Fruit fly (Drosophila melanogaster) whole organism, embryonic: ENCODE data around the gene CG43998.

Source experiments
- CG11456 ChIP-seq: fragments of 200-800 bp; sonication (Bioruptor generic); IDR thresholded peaks from 3 replicates; pipeline ENCODE4 v1.3.6; 2022; ENCODE audit warnings: missing biosample characterization, missing genetic modification characterization
- CG11695 ChIP-seq: fragments of 200-800 bp; sonication (Bioruptor generic); IDR thresholded peaks from 3 replicates; pipeline ENCODE4 v1.3.6; 2022; ENCODE audit warnings: missing biosample characterization, missing genetic modification characterization
- CG11696 ChIP-seq: fragments of 200-800 bp; sonication (Bioruptor generic); IDR thresholded peaks from 2 replicates; pipeline ENCODE4 v1.3.6; 2022; ENCODE audit warnings: missing biosample characterization, missing genetic modification characterization
- CG12155 ChIP-seq: fragments of 200-800 bp; sonication (Bioruptor generic); optimal IDR thresholded peaks from 3 replicates; lab custom pipeline; 2016; ENCODE audit warnings: missing biosample characterization, missing genetic modification characterization
- CG13894 ChIP-seq: fragments of 200-800 bp; sonication (Bioruptor generic); optimal IDR thresholded peaks from 3 replicates; lab custom pipeline; 2018; ENCODE audit warnings: missing biosample characterization, mild to moderate bottlenecking, missing genetic modification characterization, moderate library complexity
- CG14441 ChIP-seq: fragments of 200-800 bp; sonication (Bioruptor generic); IDR thresholded peaks from 2 replicates; pipeline ENCODE4 v1.3.6; 2022; ENCODE audit warnings: missing biosample characterization, missing genetic modification characterization
- CG15269 ChIP-seq: fragments of 200-800 bp; sonication (Bioruptor generic); optimal IDR thresholded peaks from 2 replicates; lab custom pipeline; 2018; ENCODE audit warnings: missing biosample characterization, mild to moderate bottlenecking, missing genetic modification characterization, moderate library complexity
- CG17361 ChIP-seq: fragments of 200-800 bp; sonication (Bioruptor generic); IDR thresholded peaks from 3 replicates; pipeline ENCODE4 v1.3.6; 2022; ENCODE audit warnings: missing biosample characterization, missing genetic modification characterization
- CG18262 ChIP-seq: fragments of 200-800 bp; optimal IDR thresholded peaks from 3 replicates; lab custom pipeline; 2019; ENCODE audit warnings: missing biosample characterization, mild to moderate bottlenecking, missing genetic modification characterization, moderate library complexity
- CG18599 ChIP-seq: fragments of 200-800 bp; sonication (Bioruptor generic); optimal IDR thresholded peaks from 3 replicates; lab custom pipeline; 2017; ENCODE audit warnings: missing biosample characterization, missing genetic modification characterization, mild to moderate bottlenecking, moderate library complexity, missing genetic modification reagents
- CG2120 ChIP-seq: fragments of 200-800 bp; sonication (Bioruptor generic); optimal IDR thresholded peaks from 3 replicates; lab custom pipeline; 2016; ENCODE audit warnings: missing biosample characterization, missing genetic modification characterization
- CG31388 ChIP-seq: fragments of 200-800 bp; sonication (Bioruptor generic); optimal IDR thresholded peaks from 2 replicates; lab custom pipeline; 2016; ENCODE audit warnings: missing biosample characterization, missing genetic modification characterization
- CG32767 ChIP-seq: fragments of 200-800 bp; sonication (Bioruptor generic); IDR thresholded peaks from 2 replicates; pipeline ENCODE4 v1.3.6; 2022; ENCODE audit warnings: missing biosample characterization, missing genetic modification characterization
- CG3281 ChIP-seq: fragments of 200-800 bp; sonication (Bioruptor generic); optimal IDR thresholded peaks from 3 replicates; lab custom pipeline; 2017; ENCODE audit warnings: missing biosample characterization, mild to moderate bottlenecking, missing genetic modification characterization
- CG34376 ChIP-seq: fragments of 200-800 bp; sonication (Bioruptor generic); optimal IDR thresholded peaks from 2 replicates; lab custom pipeline; 2018; ENCODE audit warnings: missing biosample characterization, mild to moderate bottlenecking, missing genetic modification characterization
- CG6689 ChIP-seq: fragments of 200-800 bp; sonication (Bioruptor generic); IDR thresholded peaks from 2 replicates; pipeline ENCODE4 v1.3.6; 2022; ENCODE audit warnings: missing biosample characterization, missing genetic modification characterization
- CG6813 ChIP-seq: fragments of 200-800 bp; sonication (Bioruptor generic); optimal IDR thresholded peaks from 2 replicates; lab custom pipeline; 2017; ENCODE audit warnings: missing biosample characterization, missing genetic modification characterization, mild to moderate bottlenecking, moderate library complexity, missing genetic modification reagents
- CG7745 ChIP-seq: fragments of 200-800 bp; sonication (Bioruptor generic); optimal IDR thresholded peaks from 2 replicates; lab custom pipeline; 2018; ENCODE audit warnings: missing biosample characterization, mild to moderate bottlenecking, missing genetic modification characterization, moderate library complexity
- CG8089 ChIP-seq: fragments of 200-800 bp; sonication (Bioruptor generic); optimal IDR thresholded peaks from 3 replicates; lab custom pipeline; 2016; ENCODE audit warnings: missing biosample characterization, missing genetic modification characterization
- CG8388 ChIP-seq: fragments of 200-800 bp; sonication (Bioruptor generic); optimal IDR thresholded peaks from 2 replicates; lab custom pipeline; 2019; ENCODE audit warnings: missing biosample characterization, mild to moderate bottlenecking, missing genetic modification characterization, moderate library complexity
- CG9609 ChIP-seq: fragments of 200-800 bp; sonication (Bioruptor generic); optimal IDR thresholded peaks from 3 replicates; lab custom pipeline; 2016; ENCODE audit warnings: missing biosample characterization, missing genetic modification characterization
- CG9876 ChIP-seq: fragments of 200-800 bp; sonication (Bioruptor generic); optimal IDR thresholded peaks from 2 replicates; lab custom pipeline; 2016; ENCODE audit warnings: missing biosample characterization, missing genetic modification characterization
- Dek ChIP-seq: fragments of 200-800 bp; sonication (Bioruptor generic); optimal IDR thresholded peaks from 3 replicates; lab custom pipeline; 2019; ENCODE audit warnings: missing biosample characterization, mild to moderate bottlenecking, missing genetic modification characterization, moderate library complexity
- GATAe ChIP-seq: fragments of 200-800 bp; sonication (Bioruptor generic); conservative IDR thresholded peaks from 2 replicates; pipeline ENCODE4 v1.3.6; 2022; ENCODE audit warnings: missing biosample characterization, missing genetic modification characterization
- HLHmδ ChIP-seq: fragments of 200-800 bp; sonication (Bioruptor generic); optimal IDR thresholded peaks from 2 replicates; lab custom pipeline; 2018; ENCODE audit warnings: missing biosample characterization, mild to moderate bottlenecking, missing genetic modification characterization, moderate library complexity
- Hr3 ChIP-seq: fragments of 200-800 bp; sonication (Bioruptor generic); optimal IDR thresholded peaks from 3 replicates; lab custom pipeline; 2016; ENCODE audit warnings: missing biosample characterization, missing genetic modification characterization
- Hr51 ChIP-seq, 2 experiments: fragments of 200-800 bp; sonication (Bioruptor generic); optimal IDR thresholded peaks; 2 replicates in 1 of 2; 3 replicates in 1 of 2; lab custom pipeline; 2016 to 2018; ENCODE audit warnings: missing biosample characterization in 2 of 2, missing genetic modification characterization in 2 of 2, mild to moderate bottlenecking in 1 of 2, moderate library complexity in 1 of 2
- NC2β ChIP-seq: fragments of 200-800 bp; sonication (Bioruptor generic); optimal IDR thresholded peaks from 2 replicates; lab custom pipeline; 2016; ENCODE audit warnings: missing biosample characterization, missing genetic modification characterization
- Nf-YC ChIP-seq: fragments of 200-800 bp; optimal IDR thresholded peaks from 3 replicates; lab custom pipeline; 2019; ENCODE audit warnings: missing biosample characterization, mild to moderate bottlenecking, missing genetic modification characterization, moderate library complexity
- Opbp ChIP-seq: fragments of 200-800 bp; sonication (Bioruptor generic); IDR thresholded peaks from 3 replicates; pipeline ENCODE4 v1.3.6; 2022; ENCODE audit warnings: missing biosample characterization, missing genetic modification characterization; ENCODE audit not compliant: partially characterized antibody
- PHDP ChIP-seq: fragments of 200-800 bp; sonication (Bioruptor generic); optimal IDR thresholded peaks from 3 replicates; lab custom pipeline; 2018; ENCODE audit warnings: missing biosample characterization, mild to moderate bottlenecking, missing genetic modification characterization, moderate library complexity
- Sox102F ChIP-seq: fragments of 200-800 bp; sonication (Bioruptor generic); optimal IDR thresholded peaks from 2 replicates; lab custom pipeline; 2018; ENCODE audit warnings: missing biosample characterization, mild to moderate bottlenecking, missing genetic modification characterization, moderate library complexity
- ap ChIP-seq: fragments of 200-800 bp; sonication (Bioruptor generic); IDR thresholded peaks from 2 replicates; pipeline ENCODE4 v1.3.6; 2022; ENCODE audit warnings: missing biosample characterization, missing genetic modification characterization
- ara ChIP-seq: fragments of 200-800 bp; sonication (Bioruptor generic); IDR thresholded peaks from 2 replicates; pipeline ENCODE4 v1.3.6; 2022; ENCODE audit warnings: missing biosample characterization, missing genetic modification characterization
- ash1 ChIP-seq: fragments of 200-800 bp; sonication (Bioruptor generic); optimal IDR thresholded peaks from 2 replicates; lab custom pipeline; 2018; ENCODE audit warnings: missing biosample characterization, mild to moderate bottlenecking, missing genetic modification characterization
- bcd ChIP-seq: fragments of 200-800 bp; sonication (Bioruptor generic); optimal IDR thresholded peaks from 2 replicates; lab custom pipeline; 2017; ENCODE audit warnings: missing biosample characterization, mild to moderate bottlenecking, missing genetic modification characterization
- bsh ChIP-seq, 2 experiments: fragments of 200-800 bp; sonication (Bioruptor generic); optimal IDR thresholded peaks; 2 replicates each; lab custom pipeline; 2017 to 2018; ENCODE audit warnings: mild to moderate bottlenecking in 2 of 2, missing biosample characterization in 2 of 2, missing genetic modification characterization in 2 of 2, moderate library complexity in 1 of 2
- crp ChIP-seq, 2 experiments: fragments of 200-800 bp; sonication (Bioruptor generic); optimal IDR thresholded peaks; 2 replicates in 1 of 2; 3 replicates in 1 of 2; lab custom pipeline; 2017; ENCODE audit warnings: missing biosample characterization in 2 of 2, missing genetic modification characterization in 2 of 2, mild to moderate bottlenecking in 1 of 2, moderate library complexity in 1 of 2
- grn ChIP-seq: fragments of 200-800 bp; sonication (Bioruptor generic); optimal IDR thresholded peaks from 3 replicates; lab custom pipeline; 2017; ENCODE audit warnings: missing biosample characterization, missing genetic modification characterization
- ham ChIP-seq: fragments of 200-800 bp; sonication (Bioruptor generic); IDR thresholded peaks from 2 replicates; pipeline ENCODE4 v1.3.6; 2022; ENCODE audit warnings: missing biosample characterization, missing genetic modification characterization
- hbn ChIP-seq: fragments of 200-800 bp; sonication (Bioruptor generic); IDR thresholded peaks from 2 replicates; pipeline ENCODE4 v1.3.6; 2022; ENCODE audit warnings: missing biosample characterization, missing genetic modification characterization; ENCODE audit not compliant: partially characterized antibody
- lov ChIP-seq, 2 experiments: fragments of 200-800 bp in 1 of 2; fragments of >200 bp in 1 of 2; sonication (Bioruptor generic) in 1 of 2; IDR thresholded peaks in 1 of 2; optimal IDR thresholded peaks in 1 of 2; 2 replicates in 1 of 2; 3 replicates in 1 of 2; pipeline versions ENCODE4 v1.3.6 to Lab custom; 2017 to 2022; ENCODE audit warnings: missing biosample characterization in 1 of 2, missing genetic modification characterization in 1 of 2
- mirr ChIP-seq: fragments of 200-800 bp; sonication (Bioruptor generic); optimal IDR thresholded peaks from 3 replicates; lab custom pipeline; 2018; ENCODE audit warnings: missing biosample characterization, mild to moderate bottlenecking, missing genetic modification characterization
- nom ChIP-seq: fragments of 200-800 bp; sonication (Bioruptor generic); optimal IDR thresholded peaks from 2 replicates; lab custom pipeline; 2017; ENCODE audit warnings: missing biosample characterization, missing genetic modification characterization, mild to moderate bottlenecking, moderate library complexity, missing genetic modification reagents
- org-1 ChIP-seq: fragments of 200-800 bp; sonication (Bioruptor generic); optimal IDR thresholded peaks from 2 replicates; lab custom pipeline; 2017; ENCODE audit warnings: missing biosample characterization, missing genetic modification characterization
- sens-2 ChIP-seq: fragments of 200-800 bp; sonication (Bioruptor generic); IDR thresholded peaks from 2 replicates; pipeline ENCODE4 v1.3.6; 2022; ENCODE audit warnings: missing biosample characterization, missing genetic modification characterization
- unc-4 ChIP-seq: fragments of 200-800 bp; sonication (Bioruptor generic); IDR thresholded peaks from 2 replicates; pipeline ENCODE4 v1.3.6; 2022; ENCODE audit warnings: missing biosample characterization, missing genetic modification characterization; ENCODE audit not compliant: partially characterized antibody
- vvl ChIP-seq: fragments of 200-800 bp; sonication (Bioruptor generic); IDR thresholded peaks from 2 replicates; pipeline ENCODE4 v1.3.6; 2022; ENCODE audit warnings: missing biosample characterization, missing genetic modification characterization
- zen2 ChIP-seq: fragments of 200-800 bp; sonication (Bioruptor generic); IDR thresholded peaks from 3 replicates; pipeline ENCODE4 v1.3.6; 2022; ENCODE audit warnings: missing biosample characterization, missing genetic modification characterization; ENCODE audit not compliant: partially characterized antibody

Gene CG43998

dm6 chr3R:23942965-23943413 is 14.2 kb upstream of the CG43998 start, which contains the start of gene Gdh (continued):
- TF ChIP-seq CG17361 (no peak), hbn (GFP tag; lab: Robert Waterston, UW) (peak; percentile 25; the same call in 1 of the 2 replicates), CG14441 (GFP tag; lab: Robert Waterston, UW) (no peak), CG11696 (GFP tag; lab: Robert Waterston, UW) (peak; percentile 49; the same call in 1 of the 2 replicates), CG32767 (GFP tag; lab: Robert Waterston, UW) (peak; percentile 45; the same call in 1 of the 2 replicates), Opbp (GFP tag; lab: Robert Waterston, UW) (no peak), Sox102F (GFP tag; lab: Kevin White, UChicago) (no peak), Hr51 (GFP tag; optimal IDR thresholded peaks at IDR 0.05; lab: Kevin White, UChicago) (no peak), CG11695 (GFP tag; lab: Robert Waterston, UW) (no peak; the same call in 2 of the 3 replicates), nom (GFP tag; lab: Kevin White, UChicago) (peak; percentile 72), CG18262 (tag; lab: Kevin White, UChicago) (peak; percentile 96), lov (optimal IDR thresholded peaks at IDR 0.05; lab: Kevin White, UChicago) (no peak), lov (GFP tag; IDR thresholded peaks at IDR 0.05; lab: Robert Waterston, UW) (no peak), ash1 (no peak), vvl (peak; percentile 65), CG7745 (tag; lab: Kevin White, UChicago) (no peak), Nf-YC (tag; lab: Kevin White, UChicago) (peak; percentile 35), CG34376 (GFP tag; lab: Kevin White, UChicago) (peak; percentile 89), GATAe (GFP tag; lab: Robert Waterston, UW) (0 out of 2 replicates have a peak, but pooled peaks have one; percentile 22), CG9609 (GFP tag; lab: Kevin White, UChicago) (no peak), CG2120 (peak; percentile 9), ap (no peak), CG6813 (GFP tag; lab: Kevin White, UChicago) (no peak), CG13894 (tag; lab: Kevin White, UChicago) (peak; percentile 43), bsh (GFP tag; optimal IDR thresholded peaks at IDR 0.05; lab: Kevin White, UChicago) (peak in 1 of 2 experiments; percentile 30), ara (GFP tag; lab: Robert Waterston, UW) (no peak), unc-4 (GFP tag; lab: Robert Waterston, UW) (peak; percentile 59), sens-2 (GFP tag; lab: Robert Waterston, UW) (no peak), CG11456 (GFP tag; lab: Robert Waterston, UW) (no peak), CG6689 (no peak), PHDP (tag; lab: Kevin White, UChicago) (peak; percentile 45), ham (GFP tag; lab: Robert Waterston, UW) (no peak), zen2 (peak; percentile 76; the same call in 2 of the 3 replicates), Hr3 (GFP tag; lab: Kevin White, UChicago) (no peak), CG3281 (peak; percentile 54), Dek (tag; lab: Kevin White, UChicago) (no peak), NC2β (GFP tag; lab: Kevin White, UChicago) (no peak), crp (GFP tag; optimal IDR thresholded peaks at IDR 0.05; lab: Kevin White, UChicago) (no peak), mirr (GFP tag; lab: Kevin White, UChicago) (peak; percentile 64), CG18599 (GFP tag; lab: Kevin White, UChicago) (peak; percentile 55), CG15269 (tag; lab: Kevin White, UChicago) (peak; percentile 22), org-1 (GFP tag; lab: Kevin White, UChicago) (no peak), grn (peak; percentile 58), CG31388 (GFP tag; lab: Kevin White, UChicago) (no peak), CG9876 (no peak), CG8388 (GFP tag; lab: Kevin White, UChicago) (no peak), bcd (peak; percentile 4), HLHmδ (GFP tag; lab: Kevin White, UChicago) (no peak), CG8089 (no peak), CG12155 (GFP tag; lab: Kevin White, UChicago) (peak; percentile 99)
